Worm (Caenorhabditis elegans) whole organism, mixed stage, embryonic: ENCODE measurements around the gene srw-32.

Experiments used
- blmp-1 ChIP-seq: fragments of 150-350 bp; optimal IDR thresholded peaks from 2 replicates; lab custom pipeline; 2014; ENCODE audit warnings: missing biosample characterization, missing genetic modification characterization
- ceh-83 ChIP-seq: fragments of 200-800 bp; sonication (Bioruptor generic); optimal IDR thresholded peaks from 2 replicates; lab custom pipeline; 2018; ENCODE audit warnings: mild to moderate bottlenecking, missing genetic modification characterization, missing compliant biosample characterization
- elt-1 ChIP-seq: sonication (generic microtip); optimal IDR thresholded peaks from 2 replicates; lab custom pipeline; 2017; ENCODE audit warnings: missing genetic modification characterization, mild to moderate bottlenecking, missing compliant biosample characterization, antibody characterized with exemption, moderate library complexity, borderline replicate concordance; ENCODE audit not compliant: insufficient read depth
- lin-13 ChIP-seq: fragments of 150-350 bp; optimal IDR thresholded peaks from 2 replicates; lab custom pipeline; 2014; ENCODE audit warnings: missing biosample characterization, missing genetic modification characterization
- lsy-2 ChIP-seq: fragments of 150-350 bp; optimal IDR thresholded peaks from 2 replicates; lab custom pipeline; 2014; ENCODE audit warnings: missing biosample characterization, missing genetic modification characterization
- mab-5 ChIP-seq: fragments of 150-350 bp; optimal IDR thresholded peaks from 2 replicates; lab custom pipeline; 2014; ENCODE audit warnings: missing biosample characterization, missing genetic modification characterization
- nhr-12 ChIP-seq: fragments of 150-350 bp; optimal IDR thresholded peaks from 2 replicates; lab custom pipeline; 2014; ENCODE audit warnings: missing biosample characterization, missing genetic modification characterization
- pha-4 ChIP-seq: fragments of 150-350 bp; optimal IDR thresholded peaks from 2 replicates; lab custom pipeline; 2018; ENCODE audit warnings: missing biosample characterization, missing genetic modification reagents, missing genetic modification characterization
- sptf-1 ChIP-seq: sonication (generic microtip); optimal IDR thresholded peaks from 2 replicates; lab custom pipeline; 2017; ENCODE audit warnings: mild to moderate bottlenecking, missing genetic modification characterization, moderate library complexity, missing compliant biosample characterization
- tbx-8 ChIP-seq: fragments of 200-800 bp; sonication (Bioruptor generic); optimal IDR thresholded peaks from 2 replicates; lab custom pipeline; 2018; ENCODE audit warnings: mild to moderate bottlenecking, missing genetic modification characterization, moderate library complexity, missing compliant biosample characterization
- unc-39 ChIP-seq: fragments of 150-350 bp; optimal IDR thresholded peaks from 2 replicates; lab custom pipeline; 2014; ENCODE audit warnings: missing biosample characterization, missing genetic modification characterization
- unc-62 ChIP-seq: fragments of 150-350 bp; optimal IDR thresholded peaks from 2 replicates; lab custom pipeline; 2014; ENCODE audit warnings: missing biosample characterization, missing genetic modification reagents, missing genetic modification characterization

DNA sequence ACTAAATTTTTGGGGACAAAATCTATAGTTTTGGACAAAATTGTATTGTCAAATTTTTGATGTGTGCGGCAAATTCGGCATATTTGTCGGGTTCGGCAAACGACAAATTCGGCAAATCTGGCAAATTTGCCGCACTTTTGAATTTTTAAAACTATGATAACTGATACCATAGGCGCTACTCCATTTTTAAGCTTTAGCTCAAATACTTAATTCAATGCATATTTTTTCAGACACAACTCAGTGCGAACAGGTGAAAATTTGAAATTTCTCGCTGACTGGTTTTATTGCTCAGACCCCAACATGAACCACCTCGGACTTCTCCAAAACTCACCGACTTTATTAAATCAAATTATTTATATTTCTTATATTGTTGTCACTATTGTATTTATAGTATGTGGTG is 31.7 kb downstream of the srw-32 start, which contains the start of gene srz-25:
- TF ChIP-seq lsy-2 (tag; lab: Kevin White, UChicago) (no peak), nhr-12 (no peak), elt-1 (tag; lab: Kevin White, UChicago) (no peak), mab-5 (no peak), unc-62 (GFP tag; lab: Kevin White, UChicago) (no peak), ceh-83 (GFP tag; lab: Kevin White, UChicago) (no peak), unc-39 (tag; lab: Kevin White, UChicago) (no peak), blmp-1 (tag; lab: Kevin White, UChicago) (no peak), lin-13 (tag; lab: Kevin White, UChicago) (no peak), sptf-1 (tag; lab: Kevin White, UChicago) (no peak), pha-4 (no peak), tbx-8 (GFP tag; lab: Kevin White, UChicago) (no peak)
